Fruit fly (Drosophila melanogaster) whole organism, wandering third instar larva: ENCODE results near the gene FucTC.

Experiments used
- Abd-B ChIP-seq: fragments of >200 bp; optimal IDR thresholded peaks from 2 replicates; lab custom pipeline; 2017; ENCODE audit warnings: missing biosample characterization, missing genetic modification characterization
- CG9705 ChIP-seq: fragments of 200-800 bp; sonication (Bioruptor generic); optimal IDR thresholded peaks from 2 replicates; lab custom pipeline; 2018; ENCODE audit warnings: missing biosample characterization, mild to moderate bottlenecking, missing genetic modification characterization
- Dfd ChIP-seq: fragments of >200 bp; optimal IDR thresholded peaks from 2 replicates; lab custom pipeline; 2017; ENCODE audit warnings: missing biosample characterization, missing genetic modification characterization
- Dif ChIP-seq: fragments of 200-275, 200-300 bp; sonication (Bioruptor generic); optimal IDR thresholded peaks from 2 replicates; lab custom pipeline; 2018; ENCODE audit warnings: missing biosample characterization, missing genetic modification characterization; ENCODE audit not compliant: partially characterized antibody
- GATAd ChIP-seq: sonication (Bioruptor generic); optimal IDR thresholded peaks from 2 replicates; lab custom pipeline; 2016; ENCODE audit warnings: missing biosample characterization, missing genetic modification characterization
- HLH106 ChIP-seq: fragments of 200-800 bp; optimal IDR thresholded peaks from 3 replicates; lab custom pipeline; 2019; ENCODE audit warnings: missing biosample characterization, mild to moderate bottlenecking, missing genetic modification characterization, moderate library complexity
- Hr78 ChIP-seq: fragments of >200 bp; optimal IDR thresholded peaks from 2 replicates; lab custom pipeline; 2017; ENCODE audit warnings: missing biosample characterization, missing genetic modification characterization
- Hr83 ChIP-seq: fragments of 200-300 bp; sonication (Bioruptor generic); optimal IDR thresholded peaks from 2 replicates; lab custom pipeline; 2016; ENCODE audit warnings: missing biosample characterization, mild to moderate bottlenecking, missing genetic modification characterization, moderate library complexity; ENCODE audit not compliant: poor library complexity, severe bottlenecking
- Jra ChIP-seq: sonication (Bioruptor generic); optimal IDR thresholded peaks from 2 replicates; lab custom pipeline; 2016; ENCODE audit warnings: missing biosample characterization, missing genetic modification characterization
- Myc ChIP-seq: fragments of >200 bp; optimal IDR thresholded peaks from 2 replicates; lab custom pipeline; 2017
- N ChIP-seq: fragments of >200 bp; optimal IDR thresholded peaks from 2 replicates; lab custom pipeline; 2018; ENCODE audit warnings: missing biosample characterization, missing external identifiers, missing genetic modification characterization
- OdsH ChIP-seq: fragments of 200-800 bp; sonication (Bioruptor generic); optimal IDR thresholded peaks from 2 replicates; lab custom pipeline; 2016; ENCODE audit warnings: missing biosample characterization, mild to moderate bottlenecking, missing genetic modification characterization
- Rel ChIP-seq, 2 experiments: fragments of 200-800 bp; sonication (Bioruptor generic) in 1 of 2; optimal IDR thresholded peaks; 2 replicates in 1 of 2; 3 replicates in 1 of 2; lab custom pipeline; 2016 to 2019; ENCODE audit warnings: mild to moderate bottlenecking in 2 of 2, missing biosample characterization in 2 of 2, missing genetic modification characterization in 2 of 2, moderate library complexity in 1 of 2
- Sp1 ChIP-seq: fragments of 200-800 bp; sonication (Bioruptor generic); optimal IDR thresholded peaks from 3 replicates; lab custom pipeline; 2019; ENCODE audit warnings: missing biosample characterization, mild to moderate bottlenecking, missing genetic modification characterization, moderate library complexity
- Vsx2 ChIP-seq: fragments of 200-300, 225-300 bp; sonication (Bioruptor generic); optimal IDR thresholded peaks from 2 replicates; lab custom pipeline; 2018; ENCODE audit warnings: missing biosample characterization, missing genetic modification characterization; ENCODE audit not compliant: partially characterized antibody
- br ChIP-seq: fragments of 200-800 bp; sonication (Bioruptor generic); optimal IDR thresholded peaks from 2 replicates; lab custom pipeline; 2016; ENCODE audit warnings: missing biosample characterization, missing genetic modification characterization
- brk ChIP-seq: fragments of 200-800 bp; sonication (Bioruptor generic); optimal IDR thresholded peaks from 2 replicates; lab custom pipeline; 2016; ENCODE audit warnings: missing biosample characterization, mild to moderate bottlenecking, missing genetic modification characterization
- dmrt93B ChIP-seq: fragments of 200-800 bp; sonication (Bioruptor generic); optimal IDR thresholded peaks from 2 replicates; lab custom pipeline; 2018; ENCODE audit warnings: missing biosample characterization, mild to moderate bottlenecking, missing genetic modification characterization
- dsf ChIP-seq: sonication (Bioruptor generic); optimal IDR thresholded peaks from 2 replicates; lab custom pipeline; 2016; ENCODE audit warnings: missing biosample characterization, missing genetic modification characterization, borderline replicate concordance
- foxo ChIP-seq, 2 experiments: fragments of 200-800 bp; sonication (Bioruptor generic); optimal IDR thresholded peaks; 2 replicates in 1 of 2; 3 replicates in 1 of 2; lab custom pipeline; 2016 to 2017; ENCODE audit warnings: missing biosample characterization in 2 of 2, missing genetic modification characterization in 2 of 2
- fru ChIP-seq: fragments of 200-800 bp; sonication (Bioruptor generic); optimal IDR thresholded peaks from 3 replicates; lab custom pipeline; 2016; ENCODE audit warnings: missing biosample characterization, mild to moderate bottlenecking, missing genetic modification characterization
- h ChIP-seq: fragments of 200-800 bp; sonication (Bioruptor generic); optimal IDR thresholded peaks from 3 replicates; lab custom pipeline; 2016; ENCODE audit warnings: missing biosample characterization, mild to moderate bottlenecking, missing genetic modification characterization
- jim ChIP-seq: fragments of 175-275, 200-325 bp; sonication (Bioruptor generic); optimal IDR thresholded peaks from 2 replicates; lab custom pipeline; 2016; ENCODE audit warnings: missing biosample characterization, mild to moderate bottlenecking, missing genetic modification characterization
- lola ChIP-seq: fragments of >200 bp; optimal IDR thresholded peaks from 2 replicates; lab custom pipeline; 2017; ENCODE audit warnings: missing biosample characterization, missing genetic modification characterization
- pan ChIP-seq: fragments of >200 bp; optimal IDR thresholded peaks from 2 replicates; lab custom pipeline; 2017
- psq ChIP-seq: fragments of 200-800 bp; sonication (Bioruptor generic); optimal IDR thresholded peaks from 3 replicates; lab custom pipeline; 2017; ENCODE audit warnings: missing biosample characterization, mild to moderate bottlenecking, missing genetic modification characterization, moderate library complexity
- sage ChIP-seq: fragments of 200-800 bp; sonication (Bioruptor generic); optimal IDR thresholded peaks from 2 replicates; lab custom pipeline; 2016; ENCODE audit warnings: missing biosample characterization, mild to moderate bottlenecking, missing genetic modification characterization
- sv ChIP-seq: fragments of 200-800 bp; sonication (Bioruptor generic); optimal IDR thresholded peaks from 3 replicates; lab custom pipeline; 2016; ENCODE audit warnings: missing biosample characterization, missing genetic modification characterization
- tai ChIP-seq: sonication (Bioruptor generic); optimal IDR thresholded peaks from 2 replicates; lab custom pipeline; 2016; ENCODE audit warnings: missing biosample characterization, missing genetic modification characterization
- woc ChIP-seq: sonication (Bioruptor generic); optimal IDR thresholded peaks from 2 replicates; lab custom pipeline; 2016; ENCODE audit warnings: missing biosample characterization, mild to moderate bottlenecking, missing genetic modification characterization

The FucTC gene

dm6 chrX:23006925-23007324 lies 4.2 kb downstream of the FucTC start:
- TF ChIP-seq OdsH (GFP tag; lab: Kevin White, UChicago) (no peak), Hr83 (no peak)

dm6 chrX:23004598-23005469 lies 6.3 kb downstream of the FucTC start, which contains the start of the genes stnA and stnB:
Gene stnA (minus strand): TSS chrX:23004648.
Gene stnB (minus strand): TSS chrX:23004648.
- no peak for TF ChIP-seq pan (lab: Kevin White, UChicago)
- TF ChIP-seq Hr78 (GFP tag; lab: Kevin White, UChicago), result no peak
- no peak for TF ChIP-seq foxo (GFP tag; optimal IDR thresholded peaks at IDR 0.05; lab: Kevin White, UChicago)
- TF ChIP-seq Jra (GFP tag; lab: Kevin White, UChicago), result no peak
- TF ChIP-seq GATAd (GFP tag; lab: Kevin White, UChicago), result no peak
- TF ChIP-seq fru (GFP tag; lab: Kevin White, UChicago), result peak; percentile 1
- no peak for TF ChIP-seq Abd-B (GFP tag; lab: Kevin White, UChicago)
- TF ChIP-seq Hr83, result no peak
- peak; percentile 6 for TF ChIP-seq HLH106 (tag; lab: Kevin White, UChicago)
- TF ChIP-seq woc, result no peak
- no peak for TF ChIP-seq CG9705
- TF ChIP-seq, all 38 proteins: peak for 2

- no peak for TF ChIP-seq Dif (GFP tag; lab: Kevin White, UChicago)
- no peak for TF ChIP-seq foxo (GFP tag; optimal IDR thresholded peaks at IDR 0.05; lab: Kevin White, UChicago)
- no peak for TF ChIP-seq N (GFP tag; lab: Kevin White, UChicago)
- TF ChIP-seq jim, result no peak
- no peak for TF ChIP-seq dsf (GFP tag; lab: Kevin White, UChicago)
- TF ChIP-seq tai, result no peak
- no peak for TF ChIP-seq HLH106 (tag; lab: Kevin White, UChicago)
- TF ChIP-seq Hr83, result no peak
- no peak for TF ChIP-seq brk (GFP tag; lab: Kevin White, UChicago)
- TF ChIP-seq Hr78 (GFP tag; lab: Kevin White, UChicago), result no peak
- no peak for TF ChIP-seq h (GFP tag; lab: Kevin White, UChicago)
- TF ChIP-seq Jra (GFP tag; lab: Kevin White, UChicago), result no peak
- no peak for TF ChIP-seq sv
- TF ChIP-seq Rel (GFP tag; optimal IDR thresholded peaks at IDR 0.05; lab: Kevin White, UChicago), result no peak
- no peak for TF ChIP-seq Rel (tag; optimal IDR thresholded peaks at IDR 0.05; lab: Kevin White, UChicago)
- no peak for TF ChIP-seq OdsH (GFP tag; lab: Kevin White, UChicago)
- TF ChIP-seq CG9705, result no peak
- TF ChIP-seq Myc (lab: Kevin White, UChicago), result no peak
These were observed 29.6 kb downstream of the FucTC start for dm6 chrX:22981508-22981907.

- TF ChIP-seq fru (GFP tag; lab: Kevin White, UChicago) (no peak), foxo (GFP tag; optimal IDR thresholded peaks at IDR 0.05; lab: Kevin White, UChicago) (no peak), sv (no peak), N (GFP tag; lab: Kevin White, UChicago) (no peak), Hr83 (no peak), HLH106 (tag; lab: Kevin White, UChicago) (no peak), br (GFP tag; lab: Kevin White, UChicago) (no peak), pan (lab: Kevin White, UChicago) (no peak), dmrt93B (GFP tag; lab: Kevin White, UChicago) (no peak), Hr78 (GFP tag; lab: Kevin White, UChicago) (no peak), Sp1 (GFP tag; lab: Kevin White, UChicago) (no peak), Dfd (GFP tag; lab: Kevin White, UChicago) (no peak), tai (no peak), psq (no peak), CG9705 (no peak), dsf (GFP tag; lab: Kevin White, UChicago) (no peak), jim (no peak), sage (GFP tag; lab: Kevin White, UChicago) (no peak), Rel (GFP tag; optimal IDR thresholded peaks at IDR 0.05; lab: Kevin White, UChicago) (no peak), Rel (tag; optimal IDR thresholded peaks at IDR 0.05; lab: Kevin White, UChicago) (no peak), GATAd (GFP tag; lab: Kevin White, UChicago) (no peak)
- TF ChIP-seq, all 38 proteins: peak for 0
These were observed 48.8 kb downstream of the FucTC start, which contains the start of gene CG40485 for dm6 chrX:22962260-22962659. Gene CG40485 (minus strand): TSS chrX:22962360.

dm6 chrX:22959991-22960390 lies 51.1 kb downstream of the FucTC start, which contains the start of gene CG40486:
Gene CG40486 (minus strand): TSS chrX:22960091.
- TF ChIP-seq GATAd (GFP tag; lab: Kevin White, UChicago) (no peak), psq (no peak), br (GFP tag; lab: Kevin White, UChicago) (no peak), foxo (GFP tag; optimal IDR thresholded peaks at IDR 0.05; lab: Kevin White, UChicago) (no peak), Sp1 (GFP tag; lab: Kevin White, UChicago) (no peak), Vsx2 (GFP tag; lab: Kevin White, UChicago) (no peak), lola (no peak), Jra (GFP tag; lab: Kevin White, UChicago) (no peak)
